Worm (Caenorhabditis elegans) whole organism, young adult: ENCODE measurements around the gene lgc-46.

Experiments used
- B0261.1 ChIP-seq: sonication (generic microtip); optimal IDR thresholded peaks from 2 replicates; lab custom pipeline; 2016; ENCODE audit warnings: mild to moderate bottlenecking, missing genetic modification characterization, moderate library complexity, missing compliant biosample characterization
- F57C9.4 ChIP-seq: sonication (generic microtip); optimal IDR thresholded peaks from 2 replicates; lab custom pipeline; 2017; ENCODE audit warnings: mild to moderate bottlenecking, missing genetic modification characterization, missing compliant biosample characterization
- mel-28 ChIP-seq: sonication (generic microtip); optimal IDR thresholded peaks from 2 replicates; lab custom pipeline; 2016; ENCODE audit warnings: borderline replicate concordance, mild to moderate bottlenecking, missing genetic modification characterization, missing compliant biosample characterization
- snpc-1.3 ChIP-seq: sonication (generic microtip); optimal IDR thresholded peaks from 2 replicates; lab custom pipeline; 2017; ENCODE audit warnings: missing genetic modification characterization, mild to moderate bottlenecking, missing compliant biosample characterization, antibody characterized with exemption, moderate library complexity, missing genotype, missing genetic modification reagents; ENCODE audit not compliant: insufficient read depth
- snpc-3.4 ChIP-seq: sonication (generic microtip); optimal IDR thresholded peaks from 2 replicates; lab custom pipeline; 2017; ENCODE audit warnings: missing genetic modification characterization, mild to moderate bottlenecking, missing compliant biosample characterization, antibody characterized with exemption, moderate library complexity, missing genotype, missing genetic modification reagents
- snpc-4 ChIP-seq, 5 experiments: fragments of 150-350 bp in 1 of 5; sonication (generic microtip) in 4 of 5; optimal IDR thresholded peaks; 2 replicates each; lab custom pipeline; 2014 to 2018; ENCODE audit warnings: missing genetic modification characterization in 5 of 5, missing biosample characterization in 3 of 5, antibody characterized with exemption in 2 of 5, mild to moderate bottlenecking in 2 of 5, missing compliant biosample characterization in 2 of 5, missing genotype in 2 of 5, moderate library complexity in 2 of 5, missing genetic modification reagents in 1 of 5
- xnd-1 ChIP-seq: sonication (generic microtip); optimal IDR thresholded peaks from 2 replicates; lab custom pipeline; 2016; ENCODE audit warnings: missing genotype, missing genetic modification reagents, missing genetic modification characterization, missing compliant biosample characterization

- TF ChIP-seq snpc-1.3 (tag; lab: Kevin White, UChicago) (no peak), snpc-3.4 (tag; lab: Kevin White, UChicago) (no peak), xnd-1 (no peak), B0261.1 (tag; lab: Kevin White, UChicago) (no peak), snpc-4 (GFP tag; optimal IDR thresholded peaks at IDR 0.05; lab: Kevin White, UChicago) (no peak), snpc-4 (tag; optimal IDR thresholded peaks at IDR 0.05; lab: Kevin White, UChicago) (no peak), F57C9.4 (tag; lab: Kevin White, UChicago) (no peak), mel-28 (tag; lab: Kevin White, UChicago) (no peak)
These were observed 30.6 kb upstream of the lgc-46 start for ce11 chrIII:1166388-1166787.
